Fruit fly (Drosophila melanogaster) whole organism, embryonic: ENCODE results near the gene Spn38F.

Experiments
- Aef1 ChIP-seq: fragments of 200-800 bp; sonication (Bioruptor generic); IDR thresholded peaks from 3 replicates; pipeline ENCODE4 v1.3.6; 2022; ENCODE audit warnings: missing biosample characterization, missing genetic modification characterization
- Atf6 ChIP-seq: fragments of 200-800 bp; sonication (Bioruptor generic); IDR thresholded peaks from 2 replicates; pipeline ENCODE4 v1.3.6; 2022; ENCODE audit warnings: missing biosample characterization, missing genetic modification characterization
- CG10959 ChIP-seq: fragments of 200-800 bp; sonication (Bioruptor generic); IDR thresholded peaks from 2 replicates; pipeline ENCODE4 v1.3.6; 2022; ENCODE audit warnings: missing biosample characterization, missing genetic modification characterization
- CG12769 ChIP-seq: fragments of 200-800 bp; sonication (Bioruptor generic); optimal IDR thresholded peaks from 2 replicates; lab custom pipeline; 2019; ENCODE audit warnings: missing biosample characterization, mild to moderate bottlenecking, missing genetic modification characterization, moderate library complexity
- CG13624 ChIP-seq: fragments of 200-800 bp; sonication (Bioruptor generic); optimal IDR thresholded peaks from 2 replicates; lab custom pipeline; 2016; ENCODE audit warnings: missing biosample characterization, missing genetic modification characterization
- CG14667 ChIP-seq: fragments of 200-800 bp; sonication (Bioruptor generic); IDR thresholded peaks from 2 replicates; pipeline ENCODE4 v1.3.6; 2022; ENCODE audit warnings: missing biosample characterization, missing genetic modification characterization
- CG15601 ChIP-seq: fragments of 200-800 bp; sonication (Bioruptor generic); optimal IDR thresholded peaks from 3 replicates; lab custom pipeline; 2019; ENCODE audit warnings: missing biosample characterization, mild to moderate bottlenecking, missing genetic modification characterization, moderate library complexity
- CG17912 ChIP-seq: fragments of 200-800 bp; sonication (Bioruptor generic); optimal IDR thresholded peaks from 2 replicates; lab custom pipeline; 2018; ENCODE audit warnings: missing biosample characterization, mild to moderate bottlenecking, missing genetic modification characterization
- CG18764 ChIP-seq: fragments of 200-800 bp; sonication (Bioruptor generic); optimal IDR thresholded peaks from 3 replicates; lab custom pipeline; 2016; ENCODE audit warnings: missing biosample characterization, missing genetic modification characterization
- CG31388 ChIP-seq: fragments of 200-800 bp; sonication (Bioruptor generic); optimal IDR thresholded peaks from 2 replicates; lab custom pipeline; 2016; ENCODE audit warnings: missing biosample characterization, missing genetic modification characterization
- CG34224 ChIP-seq: fragments of 200-800 bp; sonication (Bioruptor generic); IDR thresholded peaks from 3 replicates; pipeline ENCODE4 v1.3.6; 2022; ENCODE audit warnings: missing biosample characterization, missing genetic modification characterization; ENCODE audit not compliant: partially characterized antibody
- CG4707 ChIP-seq: fragments of 200-800 bp; sonication (Bioruptor generic); optimal IDR thresholded peaks from 2 replicates; lab custom pipeline; 2018; ENCODE audit warnings: missing biosample characterization, mild to moderate bottlenecking, missing genetic modification characterization, moderate library complexity
- CG6175 ChIP-seq: fragments of 200-800 bp; sonication (Bioruptor generic); IDR thresholded peaks from 3 replicates; pipeline ENCODE4 v1.3.6; 2022; ENCODE audit warnings: missing biosample characterization, missing genetic modification characterization
- CG8281 ChIP-seq: fragments of 200-800 bp; sonication (Bioruptor generic); optimal IDR thresholded peaks from 2 replicates; lab custom pipeline; 2018; ENCODE audit warnings: missing biosample characterization, mild to moderate bottlenecking, missing genetic modification characterization, moderate library complexity
- CG8290 ChIP-seq, 3 experiments: fragments of 200-800 bp; sonication (Bioruptor generic); optimal IDR thresholded peaks; 2 replicates each; lab custom pipeline; 2016 to 2019; ENCODE audit warnings: missing biosample characterization in 3 of 3, missing genetic modification characterization in 3 of 3, mild to moderate bottlenecking in 2 of 3, moderate library complexity in 1 of 3
- CG9215 ChIP-seq: fragments of 200-800 bp; sonication (Bioruptor generic); IDR thresholded peaks from 2 replicates; pipeline ENCODE4 v1.3.6; 2022; ENCODE audit warnings: missing biosample characterization, missing genetic modification characterization
- CTCF ChIP-seq: fragments of 200-800 bp; sonication (Bioruptor generic); optimal IDR thresholded peaks from 2 replicates; lab custom pipeline; 2017; ENCODE audit warnings: missing biosample characterization, mild to moderate bottlenecking, missing genetic modification characterization, moderate library complexity
- Eip74EF ChIP-seq, 2 experiments: fragments of 200-800 bp in 1 of 2; fragments of >200 bp in 1 of 2; sonication (Bioruptor generic) in 1 of 2; optimal IDR thresholded peaks; 2 replicates each; lab custom pipeline; 2017 to 2019; ENCODE audit warnings: missing biosample characterization in 2 of 2, missing genetic modification characterization in 2 of 2, mild to moderate bottlenecking in 1 of 2, moderate library complexity in 1 of 2
- Elba2 ChIP-seq: fragments of 200-800 bp; sonication (Bioruptor generic); optimal IDR thresholded peaks from 3 replicates; lab custom pipeline; 2016; ENCODE audit warnings: missing biosample characterization, missing genetic modification characterization
- H2.0 ChIP-seq: fragments of 200-800 bp; sonication (Bioruptor generic); IDR thresholded peaks from 2 replicates; pipeline ENCODE4 v1.3.6; 2022; ENCODE audit warnings: missing biosample characterization, missing genetic modification characterization
- HLHmδ ChIP-seq: fragments of 200-800 bp; sonication (Bioruptor generic); optimal IDR thresholded peaks from 2 replicates; lab custom pipeline; 2018; ENCODE audit warnings: missing biosample characterization, mild to moderate bottlenecking, missing genetic modification characterization, moderate library complexity
- Hand ChIP-seq: fragments of 200-800 bp; sonication (Bioruptor generic); optimal IDR thresholded peaks from 2 replicates; lab custom pipeline; 2017; ENCODE audit warnings: mild to moderate bottlenecking, missing biosample characterization, missing genetic modification reagents, missing genetic modification characterization
- Jarid2 ChIP-seq: fragments of 200-800 bp; sonication (Bioruptor generic); optimal IDR thresholded peaks from 3 replicates; lab custom pipeline; 2017; ENCODE audit warnings: mild to moderate bottlenecking, missing biosample characterization, missing genetic modification reagents, missing genetic modification characterization
- MTF-1 ChIP-seq: fragments of 200-800 bp; sonication (Bioruptor generic); optimal IDR thresholded peaks from 2 replicates; lab custom pipeline; 2018; ENCODE audit warnings: missing biosample characterization, mild to moderate bottlenecking, missing genetic modification characterization, borderline replicate concordance
- Med ChIP-seq: fragments of 200-800 bp; sonication (Bioruptor generic); peaks from one replicate; lab custom pipeline; 2016; ENCODE audit warnings: missing biosample characterization, missing genetic modification characterization, mild to moderate bottlenecking, inconsistent platforms, moderate library complexity
- Opbp ChIP-seq: fragments of 200-800 bp; sonication (Bioruptor generic); IDR thresholded peaks from 3 replicates; pipeline ENCODE4 v1.3.6; 2022; ENCODE audit warnings: missing biosample characterization, missing genetic modification characterization; ENCODE audit not compliant: partially characterized antibody
- Rfx ChIP-seq: fragments of 200-800 bp; sonication (Bioruptor generic); IDR thresholded peaks from 2 replicates; pipeline ENCODE4 v1.3.6; 2022; ENCODE audit warnings: missing biosample characterization, missing genetic modification characterization
- Spps ChIP-seq: fragments of 200-800 bp; sonication (Bioruptor generic); optimal IDR thresholded peaks from 2 replicates; lab custom pipeline; 2018; ENCODE audit warnings: missing biosample characterization, mild to moderate bottlenecking, missing genetic modification characterization
- Sry-β ChIP-seq: fragments of 200-800 bp; sonication (Bioruptor generic); optimal IDR thresholded peaks from 2 replicates; lab custom pipeline; 2018; ENCODE audit warnings: missing biosample characterization, mild to moderate bottlenecking, missing genetic modification characterization, moderate library complexity
- Stat92E ChIP-seq, 3 experiments: fragments of >200 bp in 2 of 3; fragments of 200-800 bp in 1 of 3; sonication (Bioruptor generic) in 1 of 3; optimal IDR thresholded peaks; 2 replicates each; lab custom pipeline; 2017 to 2019; ENCODE audit warnings: missing biosample characterization in 3 of 3, missing genetic modification characterization in 3 of 3, mild to moderate bottlenecking in 1 of 3, moderate library complexity in 1 of 3
- al ChIP-seq: fragments of 200-800 bp; sonication (Bioruptor generic); IDR thresholded peaks from 2 replicates; pipeline ENCODE4 v1.3.6; 2022; ENCODE audit warnings: missing biosample characterization, missing genetic modification characterization
- amos ChIP-seq: fragments of 200-800 bp; sonication (Bioruptor generic); IDR thresholded peaks from 2 replicates; pipeline ENCODE4 v1.3.6; 2022; ENCODE audit warnings: missing biosample characterization, missing genetic modification characterization; ENCODE audit not compliant: partially characterized antibody
- grau ChIP-seq: fragments of 200-800 bp; optimal IDR thresholded peaks from 3 replicates; lab custom pipeline; 2019; ENCODE audit warnings: missing biosample characterization, mild to moderate bottlenecking, missing genetic modification characterization, moderate library complexity
- hb ChIP-seq: fragments of 200-800 bp; sonication (Bioruptor generic); IDR thresholded peaks from 3 replicates; pipeline ENCODE4 v1.3.6; 2022; ENCODE audit warnings: missing biosample characterization, missing genetic modification characterization; ENCODE audit not compliant: partially characterized antibody
- inv ChIP-seq: fragments of 200-800 bp; sonication (Bioruptor generic); IDR thresholded peaks from 2 replicates; pipeline ENCODE4 v1.3.6; 2022; ENCODE audit warnings: missing biosample characterization, missing genetic modification characterization; ENCODE audit not compliant: partially characterized antibody
- nmo ChIP-seq: fragments of 200-800 bp; sonication (Bioruptor generic); optimal IDR thresholded peaks from 2 replicates; lab custom pipeline; 2018; ENCODE audit warnings: missing biosample characterization, mild to moderate bottlenecking, missing genetic modification characterization, moderate library complexity
- otp ChIP-seq: fragments of 200-800 bp; sonication (Bioruptor generic); IDR thresholded peaks from 3 replicates; pipeline ENCODE4, ENCODE4 v1.3.6; 2022; ENCODE audit warnings: missing biosample characterization, missing genetic modification characterization
- pnt ChIP-seq: fragments of 200-800 bp; sonication (Bioruptor generic); optimal IDR thresholded peaks from 3 replicates; lab custom pipeline; 2016; ENCODE audit warnings: missing biosample characterization, missing genetic modification characterization
- pzg ChIP-seq: fragments of 200-800 bp; sonication (Bioruptor generic); optimal IDR thresholded peaks from 3 replicates; lab custom pipeline; 2018; ENCODE audit warnings: missing biosample characterization, mild to moderate bottlenecking, missing genetic modification characterization, moderate library complexity
- rib ChIP-seq: fragments of 200-800 bp; sonication (Bioruptor generic); IDR thresholded peaks from 2 replicates; pipeline ENCODE4 v1.3.6; 2022; ENCODE audit warnings: missing biosample characterization, missing genetic modification characterization
- row ChIP-seq: fragments of 200-800 bp; sonication (Bioruptor generic); IDR thresholded peaks from 3 replicates; pipeline ENCODE4 v1.3.6; 2022; ENCODE audit warnings: missing biosample characterization, missing genetic modification characterization
- slbo ChIP-seq: fragments of 200-800 bp; sonication (Bioruptor generic); IDR thresholded peaks from 2 replicates; pipeline ENCODE4 v1.3.6; 2022; ENCODE audit warnings: missing biosample characterization, missing genetic modification characterization
- stc ChIP-seq: fragments of 200-800 bp; sonication (Bioruptor generic); IDR thresholded peaks from 2 replicates; pipeline ENCODE4 v1.3.6; 2022; ENCODE audit warnings: missing biosample characterization, missing genetic modification characterization
- tap ChIP-seq: fragments of 200-800 bp; optimal IDR thresholded peaks from 3 replicates; lab custom pipeline; 2019; ENCODE audit warnings: missing biosample characterization, mild to moderate bottlenecking, missing genetic modification characterization, moderate library complexity
- usp ChIP-seq: fragments of >200 bp; optimal IDR thresholded peaks from 2 replicates; lab custom pipeline; 2017; ENCODE audit warnings: missing biosample characterization, missing genetic modification characterization
- vvl ChIP-seq: fragments of 200-800 bp; sonication (Bioruptor generic); IDR thresholded peaks from 2 replicates; pipeline ENCODE4 v1.3.6; 2022; ENCODE audit warnings: missing biosample characterization, missing genetic modification characterization
- zen ChIP-seq: fragments of 200-800 bp; sonication (Bioruptor generic); optimal IDR thresholded peaks from 3 replicates; lab custom pipeline; 2018; ENCODE audit warnings: missing biosample characterization, mild to moderate bottlenecking, missing genetic modification characterization, moderate library complexity

Spn38F gene

DNA sequence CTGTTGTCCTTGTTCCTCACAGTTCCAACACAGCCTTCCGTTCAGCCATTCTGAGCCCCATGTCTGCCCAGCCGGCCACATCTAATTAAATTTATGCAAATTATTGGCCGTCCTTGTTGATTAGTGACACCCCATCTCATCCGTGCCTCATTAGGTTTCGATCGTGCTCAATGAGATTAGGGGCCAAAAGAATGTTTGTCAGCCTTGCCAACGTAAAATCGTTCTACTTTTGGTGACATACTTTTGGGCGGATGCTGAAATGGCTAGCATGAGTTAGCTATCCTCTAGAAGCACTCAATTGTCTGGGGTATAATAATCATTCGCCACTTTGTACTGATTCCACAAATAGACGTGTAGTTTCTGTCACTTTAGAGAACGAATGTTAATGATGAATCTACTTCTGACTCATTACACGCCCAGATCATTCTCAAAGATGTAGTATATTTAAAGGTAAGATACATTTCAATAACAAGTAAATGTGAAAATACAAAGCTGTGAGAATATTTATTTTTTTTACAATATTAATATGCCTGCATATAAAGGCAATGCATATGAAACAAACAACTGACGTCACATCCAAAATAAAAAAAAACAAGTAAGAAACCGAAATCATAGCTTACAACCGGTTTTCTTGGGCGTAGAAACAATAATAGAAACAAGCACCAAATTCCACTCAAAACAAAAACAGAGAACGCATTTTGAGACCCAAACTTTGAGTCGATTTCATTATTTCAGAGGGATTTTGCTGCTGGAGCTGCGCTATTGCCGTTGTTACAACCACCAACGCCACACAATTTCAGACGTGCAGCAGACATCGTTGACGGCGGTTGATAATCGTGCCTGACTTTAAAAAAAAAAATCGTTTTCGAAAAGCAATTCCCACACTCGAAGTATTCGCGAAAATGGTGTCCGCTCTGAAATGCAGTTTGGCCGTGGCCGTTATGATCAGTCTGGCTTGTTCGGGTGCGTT lies 20.9 kb upstream of the Spn38F start, which contains the start of gene bero:
Gene bero (plus strand): TSS at position 325 of the 970 bp plus-strand sequence.
- TF ChIP-seq CG9215 (GFP tag; lab: Robert Waterston, UW) (peak; percentile 79), CG10959 (no peak), Spps (tag; lab: Kevin White, UChicago) (no peak), otp (GFP tag; lab: Robert Waterston, UW) (peak; percentile 24; the same call in 1 of the 3 replicates), MTF-1 (no peak), vvl (GFP tag; lab: Robert Waterston, UW) (peak; percentile 58; the same call in 1 of the 2 replicates), tap (no peak), Stat92E (GFP tag; optimal IDR thresholded peaks at IDR 0.05; lab: Kevin White, UChicago) (peak in 1 of 3 experiments; percentile 20), hb (GFP tag; lab: Robert Waterston, UW) (no peak), row (GFP tag; lab: Robert Waterston, UW) (no peak), nmo (no peak), Opbp (GFP tag; lab: Robert Waterston, UW) (peak; percentile 29; the same call in 1 of the 3 replicates), Jarid2 (GFP tag; lab: Kevin White, UChicago) (peak; percentile 69), rib (peak; percentile 58; the same call in 1 of the 2 replicates), Rfx (GFP tag; lab: Robert Waterston, UW) (no peak; the same call in 1 of the 2 replicates), al (GFP tag; lab: Robert Waterston, UW) (no peak), Elba2 (GFP tag; lab: Kevin White, UChicago) (peak; percentile 72), Sry-β (GFP tag; lab: Kevin White, UChicago) (no peak), zen (tag; lab: Kevin White, UChicago) (peak; percentile 44), stc (GFP tag; lab: Robert Waterston, UW) (peak; percentile 34; the same call in 1 of the 2 replicates), CG8290 (GFP tag; optimal IDR thresholded peaks at IDR 0.05; lab: Kevin White, UChicago) (no peak), CG8290 (tag; optimal IDR thresholded peaks at IDR 0.05; lab: Kevin White, UChicago) (peak in 1 of 2 experiments; percentile 63), amos (GFP tag; lab: Robert Waterston, UW) (peak; percentile 41; the same call in 1 of the 2 replicates), Med (GFP tag; lab: Kevin White, UChicago) (peak; percentile 61), CG17912 (GFP tag; lab: Kevin White, UChicago) (no peak), slbo (GFP tag; lab: Robert Waterston, UW) (peak; percentile 36; the same call in 1 of the 2 replicates), CG34224 (GFP tag; lab: Robert Waterston, UW) (no peak), Atf6 (GFP tag; lab: Robert Waterston, UW) (0 out of 2 replicates have a peak, but pooled peaks have one; percentile 38), CG31388 (GFP tag; lab: Kevin White, UChicago) (no peak), CG14667 (no peak), CG12769 (peak; percentile 52), pzg (GFP tag; lab: Kevin White, UChicago) (no peak), CG15601 (tag; lab: Kevin White, UChicago) (peak; percentile 16), inv (GFP tag; lab: Robert Waterston, UW) (no peak), CG6175 (GFP tag; lab: Robert Waterston, UW) (peak; percentile 64; the same call in 2 of the 3 replicates), Hand (no peak), Aef1 (GFP tag; lab: Robert Waterston, UW) (no peak), CTCF (peak; percentile 13), usp (GFP tag; lab: Kevin White, UChicago) (no peak), Eip74EF (GFP tag; optimal IDR thresholded peaks at IDR 0.05; lab: Kevin White, UChicago) (peak in 1 of 2 experiments; percentile 31), H2.0 (GFP tag; lab: Robert Waterston, UW) (0 out of 2 replicates have a peak, but pooled peaks have one; percentile 7), CG4707 (peak; percentile 5), HLHmδ (GFP tag; lab: Kevin White, UChicago) (peak; percentile 7), grau (no peak), pnt (GFP tag; lab: Kevin White, UChicago) (no peak), CG13624 (no peak), CG8281 (tag; lab: Kevin White, UChicago) (no peak), CG18764 (GFP tag; lab: Kevin White, UChicago) (no peak)
